Worm (Caenorhabditis elegans) whole organism, L4 larva: ENCODE results near the gene ceh-18.

Experiments
- D1046.2 ChIP-seq: fragments of 200-800 bp; sonication (Bioruptor generic); IDR thresholded peaks from 2 replicates; pipeline ENCODE4 v1.3.6; 2022; ENCODE audit warnings: missing genetic modification characterization, missing compliant biosample characterization
- F26F4.8 ChIP-seq: fragments of 200-800 bp; sonication (Bioruptor generic); conservative IDR thresholded peaks from 2 replicates; pipeline ENCODE4 v1.3.6; 2022; ENCODE audit warnings: missing genetic modification characterization, missing compliant biosample characterization
- ZK337.2 ChIP-seq: fragments of 200-800 bp; sonication (Bioruptor generic); IDR thresholded peaks from 2 replicates; pipeline ENCODE4 v1.3.6; 2022; ENCODE audit warnings: missing genetic modification reagents, missing genetic modification characterization, missing compliant biosample characterization
- ZK546.5 ChIP-seq, 2 experiments: sonication (generic microtip); optimal IDR thresholded peaks; 2 replicates each; lab custom pipeline; 2017; ENCODE audit warnings: missing biosample characterization in 2 of 2, missing genetic modification characterization in 2 of 2
- dpl-1 ChIP-seq: fragments of 150-350 bp; optimal IDR thresholded peaks from 2 replicates; lab custom pipeline; 2014; ENCODE audit warnings: missing biosample characterization, missing genetic modification reagents, missing genetic modification characterization
- fkh-10 ChIP-seq: fragments of 150-350 bp; optimal IDR thresholded peaks from 2 replicates; lab custom pipeline; 2014; ENCODE audit warnings: missing biosample characterization, missing genetic modification reagents, missing genetic modification characterization
- hlh-11 ChIP-seq: fragments of 200-800 bp; sonication (Bioruptor generic); optimal IDR thresholded peaks from 2 replicates; lab custom pipeline; 2018; ENCODE audit warnings: mild to moderate bottlenecking, missing genetic modification characterization, missing compliant biosample characterization
- hlh-30 ChIP-seq: sonication (generic microtip); optimal IDR thresholded peaks from 2 replicates; lab custom pipeline; 2017; ENCODE audit warnings: antibody characterized with exemption, mild to moderate bottlenecking, missing genetic modification characterization, missing compliant biosample characterization; ENCODE audit not compliant: insufficient read depth
- nhr-111 ChIP-seq: fragments of 200-800 bp; sonication (Bioruptor generic); optimal IDR thresholded peaks from 2 replicates; lab custom pipeline; 2018; ENCODE audit warnings: mild to moderate bottlenecking, missing genetic modification characterization, missing compliant biosample characterization
- nhr-28 ChIP-seq: fragments of 150-350 bp; optimal IDR thresholded peaks from 2 replicates; lab custom pipeline; 2014; ENCODE audit warnings: missing biosample characterization, missing genetic modification characterization
- nhr-6 ChIP-seq: fragments of 150-350 bp; optimal IDR thresholded peaks from 2 replicates; lab custom pipeline; 2014; ENCODE audit warnings: missing biosample characterization, missing genetic modification characterization
- nhr-77 ChIP-seq: fragments of 150-350 bp; optimal IDR thresholded peaks from 2 replicates; lab custom pipeline; 2014; ENCODE audit warnings: missing biosample characterization, missing genetic modification characterization
- unc-130 ChIP-seq: sonication (generic microtip); optimal IDR thresholded peaks from 2 replicates; lab custom pipeline; 2016; ENCODE audit warnings: missing genetic modification reagents, missing genetic modification characterization, missing compliant biosample characterization
- unc-62 ChIP-seq, 3 experiments: fragments of 150-350 bp in 1 of 3; sonication (generic microtip); optimal IDR thresholded peaks in 2 of 3; peaks in 1 of 3; 1 replicate in 1 of 3; 2 replicates in 2 of 3; lab custom pipeline; 2014 to 2017; ENCODE audit warnings: missing biosample characterization in 3 of 3, missing genetic modification characterization in 3 of 3, missing genetic modification reagents in 3 of 3, missing genotype in 1 of 3

DNA sequence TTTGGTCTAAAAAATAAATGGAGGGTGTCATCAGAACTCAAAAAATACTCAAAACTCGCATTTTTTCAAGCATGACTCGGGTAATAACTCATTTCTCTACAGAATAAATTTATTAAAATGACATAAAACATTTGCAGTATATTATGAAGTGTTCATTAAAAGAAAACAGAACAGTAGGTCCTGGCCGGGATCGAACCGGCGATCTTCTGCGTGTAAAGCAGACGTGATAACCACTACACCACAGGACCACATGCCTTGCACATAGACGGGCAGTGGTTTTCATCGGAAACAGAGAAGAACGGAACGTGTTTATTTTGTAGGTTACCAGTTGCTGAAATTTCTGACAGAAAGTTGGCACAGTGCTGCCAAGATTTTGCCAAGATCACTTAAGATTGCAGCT lies 64.2 kb downstream of the ceh-18 start:
- TF ChIP-seq ZK337.2 (GFP tag; lab: Robert Waterston, UW) (0 out of 2 replicates have a peak, but pooled peaks have one; percentile 27), hlh-30 (tag; lab: Kevin White, UChicago) (peak; percentile 32), nhr-28 (tag; lab: Kevin White, UChicago) (no peak), nhr-77 (tag; lab: Kevin White, UChicago) (no peak), nhr-6 (peak; percentile 54), unc-130 (GFP tag; lab: Kevin White, UChicago) (peak; percentile 20), nhr-111 (GFP tag; lab: Kevin White, UChicago) (no peak), ZK546.5 (tag; optimal IDR thresholded peaks at IDR 0.05; lab: Kevin White, UChicago) (no peak), dpl-1 (GFP tag; lab: Kevin White, UChicago) (no peak), fkh-10 (GFP tag; lab: Kevin White, UChicago) (no peak), hlh-11 (tag; lab: Kevin White, UChicago) (peak; percentile 20), F26F4.8 (peak; percentile 36; the same call in 1 of the 2 replicates), unc-62 (GFP tag; optimal IDR thresholded peaks at IDR 0.05 in 1 of 2; lab: Kevin White, UChicago) (no peak), unc-62 (tag; optimal IDR thresholded peaks at IDR 0.05; lab: Kevin White, UChicago) (no peak), D1046.2 (peak; percentile 63; the same call in 1 of the 2 replicates)
